Worm (Caenorhabditis elegans) whole organism, L1 larva: ENCODE data around the gene arrd-13.
A peak's percentile ranks its signal among the peaks of the same experiment; 100 is the strongest.

Experiments used
- C16A3.4 ChIP-seq: fragments of 150-350 bp; optimal IDR thresholded peaks from 2 replicates; lab custom pipeline; 2014; ENCODE audit warnings: missing biosample characterization, missing genetic modification characterization
- C34B4.2 ChIP-seq: sonication (generic microtip); optimal IDR thresholded peaks from 2 replicates; lab custom pipeline; 2017; ENCODE audit warnings: mild to moderate bottlenecking, missing genetic modification characterization, missing compliant biosample characterization
- aly-2 ChIP-seq: fragments of 150-350 bp; optimal IDR thresholded peaks from 2 replicates; lab custom pipeline; 2014; ENCODE audit warnings: missing biosample characterization, missing genetic modification characterization
- ama-1 ChIP-seq: fragments of 150-350 bp; optimal IDR thresholded peaks from 2 replicates; lab custom pipeline; 2014
- blmp-1 ChIP-seq: fragments of 150-350 bp; optimal IDR thresholded peaks from 2 replicates; lab custom pipeline; 2014; ENCODE audit warnings: missing biosample characterization, missing genetic modification characterization
- ceh-63 ChIP-seq: fragments of 200-800 bp; sonication (Bioruptor generic); optimal IDR thresholded peaks from 2 replicates; lab custom pipeline; 2018; ENCODE audit warnings: mild to moderate bottlenecking, missing genetic modification characterization, missing compliant biosample characterization
- ceh-8 ChIP-seq: fragments of 200-800 bp; sonication (Bioruptor generic); optimal IDR thresholded peaks from 2 replicates; lab custom pipeline; 2018; ENCODE audit warnings: mild to moderate bottlenecking, missing genetic modification characterization, moderate library complexity, missing compliant biosample characterization
- ceh-88 ChIP-seq: fragments of 200-800 bp; sonication (Bioruptor generic); IDR thresholded peaks from 2 replicates; pipeline ENCODE4 v1.3.6; 2022; ENCODE audit warnings: missing genetic modification characterization, missing compliant biosample characterization
- ces-1 ChIP-seq: fragments of 150-350 bp; optimal IDR thresholded peaks from 2 replicates; lab custom pipeline; 2014; ENCODE audit warnings: missing biosample characterization, missing genetic modification reagents, missing genetic modification characterization
- dpl-1 ChIP-seq, 3 experiments: fragments of 150-350 bp in 2 of 3; sonication (generic microtip) in 1 of 3; optimal IDR thresholded peaks; 2 replicates each; lab custom pipeline; 2014 to 2017; ENCODE audit warnings: missing biosample characterization in 3 of 3, missing genetic modification characterization in 3 of 3, missing genetic modification reagents in 3 of 3
- dsc-1 ChIP-seq: sonication (generic microtip); optimal IDR thresholded peaks from 2 replicates; lab custom pipeline; 2016; ENCODE audit warnings: mild to moderate bottlenecking, missing genetic modification characterization, missing compliant biosample characterization
- efl-1 ChIP-seq, 4 experiments: fragments of 150-350 bp; optimal IDR thresholded peaks in 3 of 4; peaks in 1 of 4; 1 replicate in 1 of 4; 2 replicates in 3 of 4; lab custom pipeline; 2014; ENCODE audit warnings: missing biosample characterization in 2 of 4, missing genetic modification characterization in 2 of 4, missing genetic modification reagents in 2 of 4
- egl-27 ChIP-seq, 2 experiments: fragments of 150-350 bp in 1 of 2; sonication (generic microtip); optimal IDR thresholded peaks; 3 replicates each; lab custom pipeline; 2017 to 2018; ENCODE audit warnings: missing biosample characterization in 2 of 2, missing genetic modification characterization in 2 of 2, missing genetic modification reagents in 2 of 2
- fkh-10 ChIP-seq: sonication (generic microtip); optimal IDR thresholded peaks from 2 replicates; lab custom pipeline; 2017; ENCODE audit warnings: missing biosample characterization, missing genetic modification reagents, missing genetic modification characterization
- fkh-4 ChIP-seq: sonication (generic microtip); optimal IDR thresholded peaks from 2 replicates; lab custom pipeline; 2016; ENCODE audit warnings: missing compliant biosample characterization, missing genetic modification characterization, borderline replicate concordance
- fkh-8 ChIP-seq: sonication (generic microtip); optimal IDR thresholded peaks from 2 replicates; lab custom pipeline; 2016; ENCODE audit warnings: mild to moderate bottlenecking, missing genetic modification characterization, missing compliant biosample characterization
- grh-1 ChIP-seq: fragments of 200-800 bp; sonication (Bioruptor generic); IDR thresholded peaks from 2 replicates; pipeline ENCODE4 v1.3.6; 2022; ENCODE audit warnings: missing genetic modification reagents, missing genetic modification characterization, missing compliant biosample characterization
- lin-14 ChIP-seq: fragments of 200-800 bp; sonication (Bioruptor generic); optimal IDR thresholded peaks from 2 replicates; lab custom pipeline; 2018; ENCODE audit warnings: mild to moderate bottlenecking, missing genetic modification characterization, moderate library complexity, missing compliant biosample characterization
- lin-15B ChIP-seq: fragments of 150-350 bp; sonication (generic microtip); optimal IDR thresholded peaks from 3 replicates; lab custom pipeline; 2014; ENCODE audit warnings: missing biosample characterization, missing genetic modification characterization
- lin-35 ChIP-seq, 2 experiments: fragments of 150-350 bp; optimal IDR thresholded peaks; 2 replicates each; lab custom pipeline; 2014; ENCODE audit warnings: missing biosample characterization in 2 of 2, missing genetic modification characterization in 2 of 2, missing genetic modification reagents in 2 of 2
- lin-39 ChIP-seq: fragments of 150-350 bp; optimal IDR thresholded peaks from 2 replicates; lab custom pipeline; 2014; ENCODE audit warnings: missing biosample characterization, missing genetic modification reagents, missing genetic modification characterization
- lsy-2 ChIP-seq, 2 experiments: fragments of 150-350 bp; optimal IDR thresholded peaks; 2 replicates each; lab custom pipeline; 2014; ENCODE audit warnings: missing biosample characterization in 2 of 2, missing genetic modification characterization in 2 of 2
- mab-9 ChIP-seq: fragments of 200-800 bp; sonication (Bioruptor generic); IDR thresholded peaks from 2 replicates; pipeline ENCODE4 v1.3.6; 2022; ENCODE audit warnings: missing genetic modification reagents, missing genetic modification characterization, missing compliant biosample characterization
- mef-2 ChIP-seq: fragments of 150-350 bp; optimal IDR thresholded peaks from 2 replicates; lab custom pipeline; 2014; ENCODE audit warnings: missing biosample characterization, missing genetic modification characterization
- mep-1 ChIP-seq: fragments of 150-350 bp; optimal IDR thresholded peaks from 2 replicates; lab custom pipeline; 2014; ENCODE audit warnings: missing biosample characterization, missing genetic modification characterization
- nhr-11 ChIP-seq: fragments of 150-350 bp; optimal IDR thresholded peaks from 2 replicates; lab custom pipeline; 2014; ENCODE audit warnings: missing biosample characterization, missing genetic modification characterization
- nhr-12 ChIP-seq: sonication (generic microtip); optimal IDR thresholded peaks from 2 replicates; lab custom pipeline; 2017; ENCODE audit warnings: missing biosample characterization, missing genetic modification characterization
- nhr-20 ChIP-seq: sonication (generic microtip); optimal IDR thresholded peaks from 2 replicates; lab custom pipeline; 2016; ENCODE audit warnings: mild to moderate bottlenecking, missing genetic modification characterization, missing compliant biosample characterization
- nhr-28 ChIP-seq: fragments of 150-350 bp; optimal IDR thresholded peaks from 2 replicates; lab custom pipeline; 2014; ENCODE audit warnings: missing biosample characterization, missing genetic modification characterization
- nhr-71 ChIP-seq: sonication (generic microtip); optimal IDR thresholded peaks from 2 replicates; lab custom pipeline; 2016; ENCODE audit warnings: mild to moderate bottlenecking, missing genetic modification characterization, moderate library complexity, missing compliant biosample characterization
- nhr-76 ChIP-seq: sonication (generic microtip); optimal IDR thresholded peaks from 2 replicates; lab custom pipeline; 2017; ENCODE audit warnings: missing biosample characterization, missing genetic modification characterization
- nhr-84 ChIP-seq: sonication (generic microtip); optimal IDR thresholded peaks from 2 replicates; lab custom pipeline; 2017; ENCODE audit warnings: missing biosample characterization, missing genetic modification characterization
- nhr-85 ChIP-seq: sonication (generic microtip); peaks from one replicate; lab custom pipeline; 2016; ENCODE audit warnings: missing genetic modification characterization, inconsistent platforms, missing compliant biosample characterization
- pag-3 ChIP-seq: sonication (generic microtip); optimal IDR thresholded peaks from 2 replicates; lab custom pipeline; 2017; ENCODE audit warnings: missing genetic modification characterization, mild to moderate bottlenecking, missing compliant biosample characterization, antibody characterized with exemption, borderline replicate concordance; ENCODE audit not compliant: insufficient read depth
- pax-3 ChIP-seq: fragments of 200-800 bp; sonication (Bioruptor generic); optimal IDR thresholded peaks from 2 replicates; lab custom pipeline; 2018; ENCODE audit warnings: mild to moderate bottlenecking, missing genetic modification characterization, moderate library complexity, missing compliant biosample characterization
- pqm-1 ChIP-seq: sonication (generic microtip); optimal IDR thresholded peaks from 3 replicates; lab custom pipeline; 2017; ENCODE audit warnings: missing biosample characterization, missing genetic modification characterization
- rnt-1 ChIP-seq: sonication (generic microtip); optimal IDR thresholded peaks from 2 replicates; lab custom pipeline; 2016; ENCODE audit warnings: mild to moderate bottlenecking, missing genetic modification characterization, moderate library complexity, missing compliant biosample characterization
- skn-1 ChIP-seq: fragments of 150-350 bp; optimal IDR thresholded peaks from 2 replicates; lab custom pipeline; 2014; ENCODE audit warnings: missing biosample characterization, missing genetic modification characterization
- snpc-4 ChIP-seq: fragments of 150-350 bp; optimal IDR thresholded peaks from 2 replicates; lab custom pipeline; 2014; ENCODE audit warnings: missing biosample characterization, missing genetic modification characterization
- snu-23 ChIP-seq: sonication (generic microtip); optimal IDR thresholded peaks from 2 replicates; lab custom pipeline; 2016; ENCODE audit warnings: missing genetic modification characterization, missing compliant biosample characterization
- swsn-7 ChIP-seq: sonication (generic microtip); optimal IDR thresholded peaks from 2 replicates; lab custom pipeline; 2016; ENCODE audit warnings: missing genetic modification characterization, missing compliant biosample characterization
- tbx-2 ChIP-seq: sonication (generic microtip); optimal IDR thresholded peaks from 2 replicates; lab custom pipeline; 2016; ENCODE audit warnings: missing genetic modification characterization, missing compliant biosample characterization
- unc-86 ChIP-seq: sonication (generic microtip); optimal IDR thresholded peaks from 2 replicates; lab custom pipeline; 2016; ENCODE audit warnings: missing genetic modification characterization, missing compliant biosample characterization
- vab-15 ChIP-seq: sonication (generic microtip); optimal IDR thresholded peaks from 2 replicates; lab custom pipeline; 2017; ENCODE audit warnings: missing genotype, mild to moderate bottlenecking, missing genetic modification characterization, missing compliant biosample characterization
- ztf-11 ChIP-seq, 2 experiments: sonication (generic microtip); optimal IDR thresholded peaks; 2 replicates each; lab custom pipeline; 2016 to 2017; ENCODE audit warnings: missing genetic modification characterization in 2 of 2, missing biosample characterization in 1 of 2, missing compliant biosample characterization in 1 of 2

Gene arrd-13

ce11 chrII:13783880-13784279 is 25.7 kb downstream of the arrd-13 start, which contains the start of gene C01B9.4:
Gene C01B9.4, minus strand, starts transcription at chrII:13783980.
- no peak for TF ChIP-seq dsc-1 (tag; lab: Kevin White, UChicago)
- TF ChIP-seq rnt-1 (tag; lab: Kevin White, UChicago): no peak

DNA sequence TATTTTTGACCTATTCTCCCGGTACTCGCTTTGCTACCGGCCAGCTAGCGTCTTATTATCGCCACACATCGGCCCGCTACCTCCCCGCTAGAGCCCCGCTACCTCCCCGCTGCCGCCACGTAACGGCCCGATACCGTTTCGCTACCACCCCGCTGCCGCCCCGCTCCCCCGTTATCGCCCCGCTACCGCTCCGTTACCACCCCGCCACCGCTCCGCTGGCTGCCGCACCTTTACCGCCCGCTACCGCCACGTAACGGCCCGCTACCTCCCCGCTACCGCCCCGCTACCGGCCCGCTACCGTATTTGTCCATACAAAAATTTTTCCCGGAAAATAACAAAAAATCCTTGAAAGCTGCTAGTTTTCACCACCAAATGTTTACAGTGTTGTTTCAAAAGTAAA is 27.4 kb downstream of the arrd-13 start:
- TF ChIP-seq ceh-8 (peak; percentile 63), pqm-1 (tag; lab: Kevin White, UChicago) (no peak), ama-1 (no peak)

ce11 chrII:13786899-13787298 is 28.7 kb downstream of the arrd-13 start:
- TF ChIP-seq ces-1 (no peak), lin-39 (no peak), nhr-76 (tag; lab: Kevin White, UChicago) (no peak), dpl-1 (GFP tag; optimal IDR thresholded peaks at IDR 0.05; lab: Kevin White, UChicago) (no peak)
- TF ChIP-seq, all 84 proteins: peak for 0

DNA sequence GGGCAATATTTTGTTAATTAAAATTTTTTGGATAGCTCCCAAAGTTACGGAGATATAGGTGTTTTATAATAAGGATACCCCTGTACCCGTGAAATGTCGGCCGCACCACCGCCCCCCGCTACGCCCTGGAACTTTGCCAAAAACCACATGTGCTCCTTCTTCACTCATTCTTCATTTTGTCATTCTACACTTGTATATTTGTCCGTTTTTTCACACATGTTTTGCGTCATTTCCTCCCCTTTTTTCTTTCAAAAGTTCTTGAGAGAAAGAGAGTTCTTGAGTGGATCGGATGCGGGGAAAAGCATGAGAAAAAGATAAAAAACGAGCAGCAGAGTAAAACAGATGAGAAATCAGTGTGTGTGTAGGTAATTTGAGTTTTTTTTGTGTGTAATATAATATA is 30.6 kb downstream of the arrd-13 start:
- TF ChIP-seq snpc-4 (peak; percentile 63), nhr-71 (tag; lab: Kevin White, UChicago) (peak; percentile 22), lin-14 (GFP tag; lab: Kevin White, UChicago) (peak; percentile 61), swsn-7 (tag; lab: Kevin White, UChicago) (no peak), dsc-1 (tag; lab: Kevin White, UChicago) (peak; percentile 94), lsy-2 (tag; optimal IDR thresholded peaks at IDR 0.05; lab: Kevin White, UChicago) (peak in 1 of 2 experiments; percentile 19), nhr-76 (tag; lab: Kevin White, UChicago) (no peak), ama-1 (no peak), vab-15 (tag; lab: Kevin White, UChicago) (no peak), fkh-4 (tag; lab: Kevin White, UChicago) (peak; percentile 54), ceh-88 (no peak)

DNA sequence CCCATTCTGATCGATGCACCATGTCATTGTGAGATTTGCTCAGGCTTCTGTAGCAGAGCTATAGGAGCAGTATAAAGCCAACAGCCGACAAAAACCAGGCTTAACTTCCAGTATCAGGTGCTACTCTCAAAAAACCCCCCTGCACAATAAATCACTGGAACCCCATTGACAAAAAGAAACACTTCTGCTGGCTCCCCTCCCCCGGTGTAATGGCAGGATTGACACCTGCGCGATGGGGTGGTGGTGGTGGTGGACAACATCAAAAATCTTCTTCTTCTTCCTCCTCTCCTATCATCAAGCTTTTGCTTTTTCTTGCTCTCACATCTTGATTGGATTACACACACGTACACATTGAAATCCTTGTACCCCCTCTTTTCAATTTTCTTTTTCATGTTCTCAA is 31.5 kb downstream of the arrd-13 start:
- TF ChIP-seq nhr-85 (tag; lab: Kevin White, UChicago): no peak
- no peak for TF ChIP-seq pqm-1 (tag; lab: Kevin White, UChicago)
- TF ChIP-seq nhr-28: no peak
- TF ChIP-seq lin-35 (GFP tag; optimal IDR thresholded peaks at IDR 0.05; lab: Kevin White, UChicago): no peak
- no peak for TF ChIP-seq nhr-20 (tag; lab: Kevin White, UChicago)
- TF ChIP-seq C34B4.2 (tag; lab: Kevin White, UChicago): no peak
- no peak for TF ChIP-seq egl-27 (tag; optimal IDR thresholded peaks at IDR 0.05; lab: Kevin White, UChicago)
- TF ChIP-seq nhr-84 (tag; lab: Kevin White, UChicago): no peak
- TF ChIP-seq ceh-63 (GFP tag; lab: Kevin White, UChicago): no peak
- TF ChIP-seq skn-1 (tag; lab: Kevin White, UChicago): no peak
- no peak for TF ChIP-seq mef-2 (tag; lab: Kevin White, UChicago)
- TF ChIP-seq rnt-1 (tag; lab: Kevin White, UChicago): peak; percentile 55
- TF ChIP-seq efl-1 (optimal IDR thresholded peaks at IDR 0.05; lab: Kevin White, UChicago): no peak
- TF ChIP-seq efl-1 (GFP tag; optimal IDR thresholded peaks at IDR 0.05 in 1 of 2; lab: Kevin White, UChicago): peak in 1 of 2 experiments; percentile 2
- no peak for TF ChIP-seq mab-9
- peak; percentile 49 for TF ChIP-seq pag-3 (tag; lab: Kevin White, UChicago)
- TF ChIP-seq C16A3.4 (tag; lab: Kevin White, UChicago): no peak
- TF ChIP-seq fkh-8 (tag; lab: Kevin White, UChicago): no peak
- no peak for TF ChIP-seq nhr-11 (tag; lab: Kevin White, UChicago)
- no peak for TF ChIP-seq ztf-11 (tag; optimal IDR thresholded peaks at IDR 0.05; lab: Kevin White, UChicago)
- TF ChIP-seq aly-2 (tag; lab: Kevin White, UChicago): no peak
- TF ChIP-seq lin-15B: no peak
- no peak for TF ChIP-seq pax-3
- TF ChIP-seq nhr-71 (tag; lab: Kevin White, UChicago): peak; percentile 37
- TF ChIP-seq mep-1 (tag; lab: Kevin White, UChicago): no peak
- TF ChIP-seq nhr-12 (tag; lab: Kevin White, UChicago): no peak
- TF ChIP-seq dsc-1 (tag; lab: Kevin White, UChicago): peak; percentile 68
- TF ChIP-seq fkh-10: no peak
- no peak for TF ChIP-seq blmp-1 (tag; lab: Kevin White, UChicago)
- peak in 1 of 2 experiments; percentile 2 for TF ChIP-seq lsy-2 (tag; optimal IDR thresholded peaks at IDR 0.05; lab: Kevin White, UChicago)
- no peak for TF ChIP-seq unc-86 (tag; lab: Kevin White, UChicago)
- TF ChIP-seq vab-15 (tag; lab: Kevin White, UChicago): no peak
- no peak for TF ChIP-seq tbx-2 (tag; lab: Kevin White, UChicago)
- TF ChIP-seq grh-1 (GFP tag; lab: Robert Waterston, UW): no peak
- peak; percentile 5 for TF ChIP-seq snu-23
